Fruit fly (Drosophila melanogaster): ENCODE results near the gene Nlg4.

Nlg4 gene

dm6 chr3R:20204478-20205030 lies at the start of gene Nlg4:
TSS of gene Nlg4 (plus strand) at chr3R:20204809.
- no peak for TF ChIP-seq Hnf4 (GFP tag; optimal IDR thresholded peaks at IDR 0.05)
- TF ChIP-seq Vsx2 (GFP tag; optimal IDR thresholded peaks at IDR 0.05; ENCODE audit: partially characterized antibody): no peak

dm6 chr3R:20167635-20168395 lies 36.8 kb upstream of the Nlg4 start:
- TF ChIP-seq GATAd (GFP tag; optimal IDR thresholded peaks at IDR 0.05) (no peak), psq (GFP tag; optimal IDR thresholded peaks at IDR 0.05) (no peak), Hr78 (GFP tag; optimal IDR thresholded peaks at IDR 0.05) (no peak), brk (GFP tag; optimal IDR thresholded peaks at IDR 0.05) (no peak), Sp1 (GFP tag; optimal IDR thresholded peaks at IDR 0.05) (no peak), CG32264 (GFP tag; optimal IDR thresholded peaks at IDR 0.05) (no peak), Jra (GFP tag; optimal IDR thresholded peaks at IDR 0.05) (no peak), ey (GFP tag; optimal IDR thresholded peaks at IDR 0.05) (no peak), OdsH (GFP tag; optimal IDR thresholded peaks at IDR 0.05) (no peak), N (GFP tag; optimal IDR thresholded peaks at IDR 0.05) (no peak), dsf (GFP tag; optimal IDR thresholded peaks at IDR 0.05; ENCODE audit: borderline replicate concordance) (no peak), h (GFP tag; optimal IDR thresholded peaks at IDR 0.05) (no peak), Hr83 (GFP tag; optimal IDR thresholded peaks at IDR 0.05; ENCODE audit: poor library complexity, severe bottlenecking) (no peak), Abd-B (GFP tag; optimal IDR thresholded peaks at IDR 0.05) (no peak), br (GFP tag; optimal IDR thresholded peaks at IDR 0.05) (no peak)

dm6 chr3R:20169135-20169534 lies 35.5 kb upstream of the Nlg4 start, which contains the start of gene CG5023:
TSS of gene CG5023 (plus strand) at chr3R:20169435.
- TF ChIP-seq sv (GFP tag; optimal IDR thresholded peaks at IDR 0.05) (no peak), pan (optimal IDR thresholded peaks at IDR 0.05) (no peak), Hr83 (GFP tag; optimal IDR thresholded peaks at IDR 0.05; ENCODE audit: poor library complexity, severe bottlenecking) (no peak), sage (GFP tag; optimal IDR thresholded peaks at IDR 0.05) (no peak), usp (GFP tag; optimal IDR thresholded peaks at IDR 0.05) (no peak), lola (GFP tag; optimal IDR thresholded peaks at IDR 0.05) (no peak), Sp1 (GFP tag; optimal IDR thresholded peaks at IDR 0.05) (no peak), Rel (GFP tag; optimal IDR thresholded peaks at IDR 0.05) (no peak), Rel (tag; optimal IDR thresholded peaks at IDR 0.05) (no peak)

- TF ChIP-seq h (GFP tag; optimal IDR thresholded peaks at IDR 0.05) (peak; percentile 42), ey (GFP tag; optimal IDR thresholded peaks at IDR 0.05) (peak; percentile 38), Jra (GFP tag; optimal IDR thresholded peaks at IDR 0.05) (no peak), rgr (GFP tag; optimal IDR thresholded peaks at IDR 0.05) (peak; percentile 17), Sp1 (GFP tag; optimal IDR thresholded peaks at IDR 0.05) (peak; percentile 24), foxo (GFP tag; optimal IDR thresholded peaks at IDR 0.05) (peak in 1 of 2 experiments; percentile 52), lola (GFP tag; optimal IDR thresholded peaks at IDR 0.05) (no peak), Rel (GFP tag; optimal IDR thresholded peaks at IDR 0.05) (no peak), Rel (tag; optimal IDR thresholded peaks at IDR 0.05) (no peak), woc (GFP tag; optimal IDR thresholded peaks at IDR 0.05) (no peak), CG32264 (GFP tag; optimal IDR thresholded peaks at IDR 0.05) (no peak), Abd-B (GFP tag; optimal IDR thresholded peaks at IDR 0.05) (no peak), psq (GFP tag; optimal IDR thresholded peaks at IDR 0.05) (no peak), OdsH (GFP tag; optimal IDR thresholded peaks at IDR 0.05) (peak; percentile 4), br (GFP tag; optimal IDR thresholded peaks at IDR 0.05) (peak; percentile 17), dl (GFP tag; optimal IDR thresholded peaks at IDR 0.05; ENCODE audit: insufficient read depth in 1 of 2, partially characterized antibody in 2 of 2) (no peak), Vsx2 (GFP tag; optimal IDR thresholded peaks at IDR 0.05; ENCODE audit: partially characterized antibody) (no peak), Mio (GFP tag; optimal IDR thresholded peaks at IDR 0.05) (no peak), dmrt93B (GFP tag; optimal IDR thresholded peaks at IDR 0.05) (peak; percentile 22), Hr78 (GFP tag; optimal IDR thresholded peaks at IDR 0.05) (no peak), CrebA (GFP tag; optimal IDR thresholded peaks at IDR 0.05; ENCODE audit: borderline replicate concordance) (no peak), Hr83 (GFP tag; optimal IDR thresholded peaks at IDR 0.05; ENCODE audit: poor library complexity, severe bottlenecking) (no peak), HLH106 (tag; optimal IDR thresholded peaks at IDR 0.05) (peak; percentile 47), brk (GFP tag; optimal IDR thresholded peaks at IDR 0.05) (no peak), sv (GFP tag; optimal IDR thresholded peaks at IDR 0.05) (no peak), GATAd (GFP tag; optimal IDR thresholded peaks at IDR 0.05) (no peak), fru (GFP tag; optimal IDR thresholded peaks at IDR 0.05) (peak; percentile 49)
These were observed 19.6 kb upstream of the Nlg4 start for dm6 chr3R:20185057-20185456.
